Worm (Caenorhabditis elegans): ENCODE measurements around the gene C54C6.11.

The C54C6.11 gene

ce11 chrIII:3539499-3539898 is 8.6 kb upstream of the C54C6.11 start:
- no peak for TF ChIP-seq drap-1 (GFP tag; optimal IDR thresholded peaks at IDR 0.05)
- TF ChIP-seq ceh-39 (tag; optimal IDR thresholded peaks at IDR 0.05): no peak
- no peak for TF ChIP-seq ces-1 (GFP tag; optimal IDR thresholded peaks at IDR 0.05)
- no peak for TF ChIP-seq sem-2 (GFP tag; optimal IDR thresholded peaks at IDR 0.05)
- TF ChIP-seq snpc-4 (tag; optimal IDR thresholded peaks at IDR 0.05): no peak
- TF ChIP-seq mep-1 (tag; optimal IDR thresholded peaks at IDR 0.05): no peak
- TF ChIP-seq nhr-12 (tag; optimal IDR thresholded peaks at IDR 0.05): no peak
- TF ChIP-seq nhr-28 (tag; optimal IDR thresholded peaks at IDR 0.05): no peak

- TF ChIP-seq nhr-12 (tag; optimal IDR thresholded peaks at IDR 0.05): no peak
- TF ChIP-seq elt-3 (tag; optimal IDR thresholded peaks at IDR 0.05): no peak
- TF ChIP-seq pha-4 (tag; optimal IDR thresholded peaks at IDR 0.05): no peak
- no peak for TF ChIP-seq blmp-1 (tag; optimal IDR thresholded peaks at IDR 0.05)
- no peak for TF ChIP-seq hlh-1 (tag; optimal IDR thresholded peaks at IDR 0.05)
- no peak for TF ChIP-seq unc-120 (tag; optimal IDR thresholded peaks at IDR 0.05; ENCODE audit: poor library complexity, severe bottlenecking)
- TF ChIP-seq unc-39 (tag; optimal IDR thresholded peaks at IDR 0.05): no peak
- no peak for TF ChIP-seq ceh-43 (GFP tag; optimal IDR thresholded peaks at IDR 0.05)
- TF ChIP-seq nhr-76 (tag; optimal IDR thresholded peaks at IDR 0.05): no peak
- no peak for TF ChIP-seq ceh-83 (GFP tag; optimal IDR thresholded peaks at IDR 0.05)
- no peak for TF ChIP-seq bed-3 (GFP tag; optimal IDR thresholded peaks at IDR 0.05)
- TF ChIP-seq sptf-1 (tag; optimal IDR thresholded peaks at IDR 0.05): peak; percentile 52
- TF ChIP-seq lin-32 (GFP tag; optimal IDR thresholded peaks at IDR 0.05): no peak
- TF ChIP-seq lin-13 (tag; optimal IDR thresholded peaks at IDR 0.05): no peak
- TF ChIP-seq drap-1 (GFP tag; optimal IDR thresholded peaks at IDR 0.05): no peak
- TF ChIP-seq ces-1 (GFP tag; optimal IDR thresholded peaks at IDR 0.05): no peak
- no peak for TF ChIP-seq flh-1 (GFP tag; optimal IDR thresholded peaks at IDR 0.05)
- no peak for TF ChIP-seq nhr-28 (tag; optimal IDR thresholded peaks at IDR 0.05)
- TF ChIP-seq unc-62 (GFP tag; optimal IDR thresholded peaks at IDR 0.05): no peak
- TF ChIP-seq snpc-4 (tag; optimal IDR thresholded peaks at IDR 0.05): no peak
- TF ChIP-seq mab-5 (tag; optimal IDR thresholded peaks at IDR 0.05): no peak
- no peak for TF ChIP-seq zip-8 (tag; optimal IDR thresholded peaks at IDR 0.05)
- TF ChIP-seq ztf-11 (tag; optimal IDR thresholded peaks at IDR 0.05): no peak
- no peak for TF ChIP-seq M03D4.4 (tag; optimal IDR thresholded peaks at IDR 0.05)
- TF ChIP-seq nhr-2 (tag; optimal IDR thresholded peaks at IDR 0.05): peak; percentile 10
- no peak for TF ChIP-seq ham-2 (GFP tag; optimal IDR thresholded peaks at IDR 0.05)
- no peak for TF ChIP-seq cnd-1 (tag; optimal IDR thresholded peaks at IDR 0.05)
- no peak for TF ChIP-seq mls-2 (tag; optimal IDR thresholded peaks at IDR 0.05)
- TF ChIP-seq elt-1 (tag; optimal IDR thresholded peaks at IDR 0.05; ENCODE audit: borderline replicate concordance, insufficient read depth): no peak
- TF ChIP-seq mep-1 (tag; optimal IDR thresholded peaks at IDR 0.05): peak; percentile 6
- peak; percentile 56 for TF ChIP-seq tbx-8 (GFP tag; optimal IDR thresholded peaks at IDR 0.05)
- peak; percentile 56 for TF ChIP-seq nhr-237 (tag; optimal IDR thresholded peaks at IDR 0.05)
- no peak for TF ChIP-seq sem-2 (GFP tag; optimal IDR thresholded peaks at IDR 0.05)
- TF ChIP-seq ceh-39 (tag; optimal IDR thresholded peaks at IDR 0.05): peak; percentile 22
- peak; percentile 64 for TF ChIP-seq lsy-2 (tag; optimal IDR thresholded peaks at IDR 0.05)
Observed at ce11 chrIII:3540424-3540823, 7.7 kb upstream of the C54C6.11 start.

ce11 chrIII:3541093-3541492 is 7.0 kb upstream of the C54C6.11 start:
- peak; percentile 92 for TF ChIP-seq zip-8 (tag; optimal IDR thresholded peaks at IDR 0.05)
- no peak for TF ChIP-seq ceh-39 (tag; optimal IDR thresholded peaks at IDR 0.05)
- TF ChIP-seq mls-2 (tag; optimal IDR thresholded peaks at IDR 0.05): no peak
- no peak for TF ChIP-seq elt-3 (tag; optimal IDR thresholded peaks at IDR 0.05)
- TF ChIP-seq ces-1 (GFP tag; optimal IDR thresholded peaks at IDR 0.05): no peak
- TF ChIP-seq lin-13 (tag; optimal IDR thresholded peaks at IDR 0.05): no peak
- no peak for TF ChIP-seq ztf-11 (tag; optimal IDR thresholded peaks at IDR 0.05)
- no peak for TF ChIP-seq mep-1 (tag; optimal IDR thresholded peaks at IDR 0.05)

- TF ChIP-seq M03D4.4 (tag; optimal IDR thresholded peaks at IDR 0.05): no peak
- no peak for TF ChIP-seq lin-13 (tag; optimal IDR thresholded peaks at IDR 0.05)
- TF ChIP-seq pha-4 (tag; optimal IDR thresholded peaks at IDR 0.05): no peak
- no peak for TF ChIP-seq mls-2 (tag; optimal IDR thresholded peaks at IDR 0.05)
- no peak for TF ChIP-seq sem-2 (GFP tag; optimal IDR thresholded peaks at IDR 0.05)
- TF ChIP-seq unc-62 (GFP tag; optimal IDR thresholded peaks at IDR 0.05): no peak
- TF ChIP-seq nhr-237 (tag; optimal IDR thresholded peaks at IDR 0.05): no peak
- no peak for TF ChIP-seq drap-1 (GFP tag; optimal IDR thresholded peaks at IDR 0.05)
- no peak for TF ChIP-seq flh-1 (GFP tag; optimal IDR thresholded peaks at IDR 0.05)
- no peak for TF ChIP-seq elt-3 (tag; optimal IDR thresholded peaks at IDR 0.05)
- no peak for TF ChIP-seq lin-32 (GFP tag; optimal IDR thresholded peaks at IDR 0.05)
- no peak for TF ChIP-seq nhr-76 (tag; optimal IDR thresholded peaks at IDR 0.05)
- no peak for TF ChIP-seq nhr-2 (tag; optimal IDR thresholded peaks at IDR 0.05)
- TF ChIP-seq nhr-28 (tag; optimal IDR thresholded peaks at IDR 0.05): no peak
- no peak for TF ChIP-seq cnd-1 (tag; optimal IDR thresholded peaks at IDR 0.05)
- no peak for TF ChIP-seq lsy-2 (tag; optimal IDR thresholded peaks at IDR 0.05)
Observed at ce11 chrIII:3541539-3541938, 6.6 kb upstream of the C54C6.11 start, which contains the start of gene ben-1. ben-1 (minus strand) TSS chrIII:3541639.

All from whole organism, mixed stage, embryonic.